Worm (Caenorhabditis elegans) whole organism, early embryonic: ENCODE results near the gene gly-9.

Experiments used
- B0310.2 ChIP-seq: sonication (generic microtip); optimal IDR thresholded peaks from 2 replicates; lab custom pipeline; 2016; ENCODE audit warnings: mild to moderate bottlenecking, missing genetic modification characterization, missing compliant biosample characterization
- F13C5.2 ChIP-seq: sonication (generic microtip); optimal IDR thresholded peaks from 2 replicates; lab custom pipeline; 2017; ENCODE audit warnings: mild to moderate bottlenecking, missing genetic modification characterization, inconsistent platforms, missing compliant biosample characterization
- aly-1 ChIP-seq: sonication (generic microtip); optimal IDR thresholded peaks from 2 replicates; lab custom pipeline; 2016; ENCODE audit warnings: missing genetic modification characterization, missing compliant biosample characterization
- ama-1 ChIP-seq: fragments of 150-350 bp; optimal IDR thresholded peaks from 2 replicates; lab custom pipeline; 2014
- ceh-13 ChIP-seq: fragments of 200-800 bp; sonication (Bioruptor generic); optimal IDR thresholded peaks from 2 replicates; lab custom pipeline; 2018; ENCODE audit warnings: mild to moderate bottlenecking, missing genetic modification characterization, missing compliant biosample characterization
- ceh-36 ChIP-seq: sonication (generic microtip); optimal IDR thresholded peaks from 2 replicates; lab custom pipeline; 2016; ENCODE audit warnings: missing genetic modification characterization, inconsistent platforms, missing compliant biosample characterization
- ets-7 ChIP-seq: sonication (generic microtip); optimal IDR thresholded peaks from 2 replicates; lab custom pipeline; 2016; ENCODE audit warnings: missing genotype, missing genetic modification characterization, missing compliant biosample characterization
- flt-1 ChIP-seq: fragments of 200-800 bp; sonication (Bioruptor generic); IDR thresholded peaks from 2 replicates; pipeline ENCODE4 v1.3.6; 2022; ENCODE audit warnings: missing genetic modification characterization, missing compliant biosample characterization
- hmbx-1 ChIP-seq: sonication (generic microtip); optimal IDR thresholded peaks from 2 replicates; lab custom pipeline; 2016; ENCODE audit warnings: mild to moderate bottlenecking, missing genetic modification characterization, missing compliant biosample characterization
- hmg-4 ChIP-seq: fragments of 200-800 bp; sonication (Bioruptor generic); optimal IDR thresholded peaks from 2 replicates; lab custom pipeline; 2018; ENCODE audit warnings: mild to moderate bottlenecking, missing genetic modification characterization, missing compliant biosample characterization
- hnd-1 ChIP-seq: sonication (generic microtip); optimal IDR thresholded peaks from 2 replicates; lab custom pipeline; 2016; ENCODE audit warnings: missing genetic modification characterization, missing compliant biosample characterization
- pes-1 ChIP-seq: fragments of 200-800 bp; sonication (Bioruptor generic); IDR thresholded peaks from 2 replicates; pipeline ENCODE4 v1.3.6; 2022; ENCODE audit warnings: missing genetic modification reagents, missing genetic modification characterization, missing compliant biosample characterization
- scrt-1 ChIP-seq: fragments of 200-800 bp; sonication (Bioruptor generic); IDR thresholded peaks from 2 replicates; pipeline ENCODE4 v1.3.6; 2022; ENCODE audit warnings: missing genetic modification characterization, missing compliant biosample characterization
- sea-1 ChIP-seq: fragments of 200-800 bp; sonication (Bioruptor generic); conservative IDR thresholded peaks from 2 replicates; pipeline ENCODE4 v1.3.6; 2022; ENCODE audit warnings: missing genetic modification characterization, missing compliant biosample characterization
- tbx-11 ChIP-seq: fragments of 200-800 bp; sonication (Bioruptor generic); IDR thresholded peaks from 2 replicates; pipeline ENCODE4 v1.3.6; 2022; ENCODE audit warnings: missing genetic modification characterization, missing compliant biosample characterization
- tbx-37 ChIP-seq: fragments of 200-800 bp; sonication (Bioruptor generic); conservative IDR thresholded peaks from 2 replicates; pipeline ENCODE4 v1.3.6; 2022; ENCODE audit warnings: missing genetic modification reagents, missing genetic modification characterization, missing compliant biosample characterization
- tra-4 ChIP-seq: sonication (generic microtip); optimal IDR thresholded peaks from 2 replicates; lab custom pipeline; 2017; ENCODE audit warnings: missing genetic modification characterization, missing compliant biosample characterization

gly-9 gene

ce11 chrIII:11244338-11244737 lies 46.0 kb downstream of the gly-9 start:
- TF ChIP-seq tra-4 (no peak), ceh-13 (GFP tag; lab: Kevin White, UChicago) (no peak), ceh-36 (tag; lab: Kevin White, UChicago) (no peak), tbx-11 (GFP tag; lab: Robert Waterston, UW) (no peak), ama-1 (lab: Kevin White, UChicago) (no peak), hnd-1 (tag; lab: Kevin White, UChicago) (no peak), pes-1 (GFP tag; lab: Robert Waterston, UW) (no peak), scrt-1 (GFP tag; lab: Robert Waterston, UW) (no peak), B0310.2 (tag; lab: Kevin White, UChicago) (no peak), aly-1 (tag; lab: Kevin White, UChicago) (no peak), flt-1 (GFP tag; lab: Robert Waterston, UW) (no peak), ets-7 (tag; lab: Kevin White, UChicago) (no peak), F13C5.2 (tag; lab: Kevin White, UChicago) (no peak), hmg-4 (no peak), tbx-37 (GFP tag; lab: Robert Waterston, UW) (no peak)

- TF ChIP-seq tbx-11 (GFP tag; lab: Robert Waterston, UW) (no peak), ama-1 (lab: Kevin White, UChicago) (no peak), sea-1 (GFP tag; lab: Robert Waterston, UW) (no peak), ceh-36 (tag; lab: Kevin White, UChicago) (no peak), flt-1 (GFP tag; lab: Robert Waterston, UW) (no peak), hmbx-1 (tag; lab: Kevin White, UChicago) (no peak)
Observed at ce11 chrIII:11243421-11243820, 47.0 kb downstream of the gly-9 start.

ce11 chrIII:11241583-11242187 lies 48.7 kb downstream of the gly-9 start:
- no peak for TF ChIP-seq tbx-37 (GFP tag; lab: Robert Waterston, UW)
- TF ChIP-seq B0310.2 (tag; lab: Kevin White, UChicago): no peak
- TF ChIP-seq ceh-13 (GFP tag; lab: Kevin White, UChicago): no peak
- no peak for TF ChIP-seq hnd-1 (tag; lab: Kevin White, UChicago)
- TF ChIP-seq ceh-36 (tag; lab: Kevin White, UChicago): no peak
- TF ChIP-seq tra-4: no peak

- no peak for TF ChIP-seq flt-1 (GFP tag; lab: Robert Waterston, UW)
- no peak for TF ChIP-seq F13C5.2 (tag; lab: Kevin White, UChicago)
- no peak for TF ChIP-seq tra-4
- no peak for TF ChIP-seq ceh-36 (tag; lab: Kevin White, UChicago)
- no peak for TF ChIP-seq scrt-1 (GFP tag; lab: Robert Waterston, UW)
- TF ChIP-seq ceh-13 (GFP tag; lab: Kevin White, UChicago): no peak
Observed at ce11 chrIII:11240776-11241175, 49.6 kb downstream of the gly-9 start.

ce11 chrIII:11238790-11239189 lies 51.6 kb downstream of the gly-9 start:
- TF ChIP-seq scrt-1 (GFP tag; lab: Robert Waterston, UW): no peak
- TF ChIP-seq hnd-1 (tag; lab: Kevin White, UChicago): no peak
- TF ChIP-seq flt-1 (GFP tag; lab: Robert Waterston, UW): no peak
- TF ChIP-seq ets-7 (tag; lab: Kevin White, UChicago): no peak
- TF ChIP-seq tbx-11 (GFP tag; lab: Robert Waterston, UW): no peak
- no peak for TF ChIP-seq ceh-13 (GFP tag; lab: Kevin White, UChicago)
- TF ChIP-seq tra-4: no peak
- no peak for TF ChIP-seq F13C5.2 (tag; lab: Kevin White, UChicago)
- TF ChIP-seq hmbx-1 (tag; lab: Kevin White, UChicago): no peak
- no peak for TF ChIP-seq ceh-36 (tag; lab: Kevin White, UChicago)
- TF ChIP-seq sea-1 (GFP tag; lab: Robert Waterston, UW): no peak
- TF ChIP-seq tbx-37 (GFP tag; lab: Robert Waterston, UW): no peak

DNA sequence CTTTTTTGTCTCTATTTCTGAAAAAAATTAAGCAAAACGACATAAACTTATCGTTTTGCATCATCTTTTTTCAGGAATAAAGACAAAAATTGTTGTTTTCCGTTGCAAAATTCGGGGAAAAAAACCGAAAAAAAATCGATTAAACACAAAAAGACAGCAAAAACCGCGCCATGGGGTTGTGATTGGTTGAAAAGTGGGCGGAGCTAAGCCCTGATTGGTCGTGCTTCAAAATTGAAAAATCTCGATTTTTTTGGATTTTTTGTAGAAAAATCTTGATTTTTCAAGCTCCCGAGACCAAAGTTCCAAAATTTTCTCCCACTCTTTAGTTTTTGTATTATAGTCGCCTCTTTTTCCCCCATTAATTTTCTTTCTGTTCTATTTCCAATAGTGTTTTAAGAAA lies 52.1 kb downstream of the gly-9 start:
- no peak for TF ChIP-seq sea-1 (GFP tag; lab: Robert Waterston, UW)

- TF ChIP-seq flt-1 (GFP tag; lab: Robert Waterston, UW): no peak
Observed at ce11 chrIII:11237741-11238140, 52.6 kb downstream of the gly-9 start.

- TF ChIP-seq flt-1 (GFP tag; lab: Robert Waterston, UW) (peak; percentile 53), ceh-36 (tag; lab: Kevin White, UChicago) (peak; percentile 36), ceh-13 (GFP tag; lab: Kevin White, UChicago) (peak; percentile 2), ets-7 (tag; lab: Kevin White, UChicago) (no peak), sea-1 (GFP tag; lab: Robert Waterston, UW) (peak; percentile 61; the same call in 1 of the 2 replicates), hmbx-1 (tag; lab: Kevin White, UChicago) (no peak), pes-1 (GFP tag; lab: Robert Waterston, UW) (peak; percentile 75), hnd-1 (tag; lab: Kevin White, UChicago) (peak; percentile 23), F13C5.2 (tag; lab: Kevin White, UChicago) (peak; percentile 88)
Observed at ce11 chrIII:11236788-11237187, 53.6 kb downstream of the gly-9 start, which contains the start of the genes Y47D3A.14 and aakb-2. Y47D3A.14 (minus strand) TSS chrIII:11236868. aakb-2 (plus strand) TSS chrIII:11237143.
